Fruit fly (Drosophila melanogaster) Kc167 (cell line): ENCODE data around the gene CG43796.

Experiments used
- Sin3A ChIP-seq: fragments of >200 bp; optimal IDR thresholded peaks from 2 replicates; lab custom pipeline; 2018; ENCODE audit warnings: missing external identifiers
- h ChIP-seq: fragments of >200 bp; optimal IDR thresholded peaks from 3 replicates; lab custom pipeline; 2018; ENCODE audit warnings: missing external identifiers
- insv ChIP-seq: fragments of >200 bp; optimal IDR thresholded peaks from 3 replicates; lab custom pipeline; 2018; ENCODE audit warnings: missing external identifiers
- psq ChIP-seq: fragments of >200 bp; optimal IDR thresholded peaks from 2 replicates; lab custom pipeline; 2017; ENCODE audit warnings: missing external identifiers
- ttk ChIP-seq: sonication (Bioruptor generic); optimal IDR thresholded peaks from 2 replicates; lab custom pipeline; 2017; ENCODE audit warnings: missing external identifiers

- TF ChIP-seq psq (lab: Kevin White, UChicago) (no peak), Sin3A (lab: Kevin White, UChicago) (no peak), insv (lab: Kevin White, UChicago) (no peak), ttk (lab: Kevin White, UChicago) (no peak), h (lab: Kevin White, UChicago) (no peak)
Observed at dm6 chr2L:8488735-8489134, 6.6 kb downstream of the CG43796 start, which contains the start of gene CG13088.
